Worm (Caenorhabditis elegans): ENCODE results near the gene F53F4.18.

- no peak for TF ChIP-seq ztf-29 (GFP tag; IDR thresholded peaks at IDR 0.05)
- no peak for TF ChIP-seq cog-1 (tag; optimal IDR thresholded peaks at IDR 0.05)
- TF ChIP-seq med-1 (GFP tag; optimal IDR thresholded peaks at IDR 0.05; ENCODE audit: insufficient read depth) = no peak
- no peak for TF ChIP-seq ref-1 (GFP tag; conservative IDR thresholded peaks at IDR 0.05)
- TF ChIP-seq flt-1 (GFP tag; IDR thresholded peaks at IDR 0.05) = no peak
- TF ChIP-seq T22C8.4 (GFP tag; IDR thresholded peaks at IDR 0.05) = no peak
- no peak for TF ChIP-seq ztf-23 (GFP tag; IDR thresholded peaks at IDR 0.05)
- TF ChIP-seq klf-2 (GFP tag; conservative IDR thresholded peaks at IDR 0.05) = no peak
Measured at ce11 chrV:13606651-13607242, 16.8 kb downstream of the F53F4.18 start, which contains the start of gene fmo-4.
